Fruit fly (Drosophila melanogaster) whole organism, embryonic: ENCODE results near the gene CG6527.

Source experiments
- Atf6 ChIP-seq: fragments of 200-800 bp; sonication (Bioruptor generic); IDR thresholded peaks from 2 replicates; pipeline ENCODE4 v1.3.6; 2022; ENCODE audit warnings: missing biosample characterization, missing genetic modification characterization
- Bdp1 ChIP-seq: fragments of 200-800 bp; sonication (Bioruptor generic); optimal IDR thresholded peaks from 3 replicates; lab custom pipeline; 2016; ENCODE audit warnings: missing biosample characterization, missing genetic modification characterization
- CG11504 ChIP-seq: fragments of 200-800 bp; sonication (Bioruptor generic); optimal IDR thresholded peaks from 3 replicates; lab custom pipeline; 2019; ENCODE audit warnings: missing biosample characterization, mild to moderate bottlenecking, missing genetic modification characterization, moderate library complexity
- CG1233 ChIP-seq: fragments of 200-800 bp; sonication (Bioruptor generic); optimal IDR thresholded peaks from 4 replicates; lab custom pipeline; 2018; ENCODE audit warnings: missing biosample characterization, mild to moderate bottlenecking, missing genetic modification characterization
- CG13123 ChIP-seq: fragments of 200-800 bp; sonication (Bioruptor generic); optimal IDR thresholded peaks from 2 replicates; lab custom pipeline; 2016; ENCODE audit warnings: missing biosample characterization, missing genetic modification characterization
- CG13287 ChIP-seq: fragments of 200-800 bp; sonication (Bioruptor generic); IDR thresholded peaks from 2 replicates; pipeline ENCODE4 v1.3.6; 2022; ENCODE audit warnings: missing biosample characterization, missing genetic modification characterization; ENCODE audit not compliant: partially characterized antibody
- CG13424 ChIP-seq: fragments of 200-800 bp; sonication (Bioruptor generic); optimal IDR thresholded peaks from 2 replicates; lab custom pipeline; 2019; ENCODE audit warnings: missing biosample characterization, mild to moderate bottlenecking, missing genetic modification characterization, moderate library complexity
- CG13894 ChIP-seq: fragments of 200-800 bp; sonication (Bioruptor generic); optimal IDR thresholded peaks from 3 replicates; lab custom pipeline; 2018; ENCODE audit warnings: missing biosample characterization, mild to moderate bottlenecking, missing genetic modification characterization, moderate library complexity
- CG17568 ChIP-seq: fragments of 200-800 bp; sonication (Bioruptor generic); optimal IDR thresholded peaks from 2 replicates; lab custom pipeline; 2018; ENCODE audit warnings: missing biosample characterization, mild to moderate bottlenecking, missing genetic modification characterization, moderate library complexity
- CG17829 ChIP-seq: fragments of 200-800 bp; optimal IDR thresholded peaks from 2 replicates; lab custom pipeline; 2019; ENCODE audit warnings: missing biosample characterization, mild to moderate bottlenecking, missing genetic modification characterization, moderate library complexity
- CG32767 ChIP-seq: fragments of 200-800 bp; sonication (Bioruptor generic); IDR thresholded peaks from 2 replicates; pipeline ENCODE4 v1.3.6; 2022; ENCODE audit warnings: missing biosample characterization, missing genetic modification characterization
- CG4617 ChIP-seq: fragments of 200-800 bp; sonication (Bioruptor generic); optimal IDR thresholded peaks from 3 replicates; lab custom pipeline; 2016; ENCODE audit warnings: missing biosample characterization, missing genetic modification characterization, borderline replicate concordance
- CG4730 ChIP-seq: fragments of 200-800 bp; sonication (Bioruptor generic); IDR thresholded peaks from 2 replicates; pipeline ENCODE4 v1.3.6; 2022; ENCODE audit warnings: missing biosample characterization, missing genetic modification characterization
- CG7357 ChIP-seq: fragments of 200-800 bp; sonication (Bioruptor generic); IDR thresholded peaks from 3 replicates; pipeline ENCODE4 v1.3.6; 2022; ENCODE audit warnings: missing biosample characterization, missing genetic modification characterization
- CG7786 ChIP-seq: fragments of 200-800 bp; sonication (Bioruptor generic); optimal IDR thresholded peaks from 2 replicates; lab custom pipeline; 2016; ENCODE audit warnings: missing biosample characterization, missing genetic modification characterization
- CG7963 ChIP-seq: fragments of 200-800 bp; sonication (Bioruptor generic); IDR thresholded peaks from 3 replicates; pipeline ENCODE4 v1.3.6; 2022; ENCODE audit warnings: missing biosample characterization, missing genetic modification characterization; ENCODE audit not compliant: partially characterized antibody
- CG9609 ChIP-seq: fragments of 200-800 bp; sonication (Bioruptor generic); optimal IDR thresholded peaks from 3 replicates; lab custom pipeline; 2016; ENCODE audit warnings: missing biosample characterization, missing genetic modification characterization
- CHES-1-like ChIP-seq: fragments of 200-800 bp; sonication (Bioruptor generic); optimal IDR thresholded peaks from 2 replicates; lab custom pipeline; 2016; ENCODE audit warnings: missing biosample characterization, missing genetic modification characterization
- Doc2 ChIP-seq: fragments of 200-800 bp; sonication (Bioruptor generic); IDR thresholded peaks from 2 replicates; pipeline ENCODE4 v1.3.6; 2022; ENCODE audit warnings: missing biosample characterization, missing genetic modification characterization
- E2f2 ChIP-seq: fragments of 200-800 bp; sonication (Bioruptor generic); IDR thresholded peaks from 2 replicates; pipeline ENCODE4 v1.3.6; 2022; ENCODE audit warnings: missing biosample characterization, missing genetic modification characterization
- H2.0 ChIP-seq: fragments of 200-800 bp; sonication (Bioruptor generic); IDR thresholded peaks from 2 replicates; pipeline ENCODE4 v1.3.6; 2022; ENCODE audit warnings: missing biosample characterization, missing genetic modification characterization
- HLH4C ChIP-seq: fragments of 200-800 bp; sonication (Bioruptor generic); IDR thresholded peaks from 3 replicates; pipeline ENCODE4 v1.3.6; 2022; ENCODE audit warnings: missing biosample characterization, missing genetic modification characterization; ENCODE audit not compliant: partially characterized antibody
- Hey ChIP-seq: fragments of 200-800 bp; sonication (Bioruptor generic); optimal IDR thresholded peaks from 3 replicates; lab custom pipeline; 2018; ENCODE audit warnings: missing biosample characterization, mild to moderate bottlenecking, missing genetic modification characterization
- Hr39 ChIP-seq: fragments of >200 bp; optimal IDR thresholded peaks from 2 replicates; lab custom pipeline; 2017
- Hsf ChIP-seq: fragments of 200-800 bp; sonication (Bioruptor generic); optimal IDR thresholded peaks from 3 replicates; lab custom pipeline; 2016; ENCODE audit warnings: missing biosample characterization, missing genetic modification characterization
- Lpt ChIP-seq: fragments of >200 bp; optimal IDR thresholded peaks from 2 replicates; lab custom pipeline; 2018; ENCODE audit warnings: missing biosample characterization, missing genetic modification characterization
- Nf-YB ChIP-seq: fragments of 200-800 bp; sonication (Bioruptor generic); optimal IDR thresholded peaks from 3 replicates; lab custom pipeline; 2019; ENCODE audit warnings: missing biosample characterization, mild to moderate bottlenecking, missing genetic modification characterization, moderate library complexity
- Ravus ChIP-seq: fragments of 200-800 bp; sonication (Bioruptor generic); IDR thresholded peaks from 2 replicates; pipeline ENCODE4 v1.3.6; 2022; ENCODE audit warnings: missing biosample characterization, missing genetic modification characterization
- Vsx1 ChIP-seq: fragments of 200-800 bp; sonication (Bioruptor generic); optimal IDR thresholded peaks from 2 replicates; lab custom pipeline; 2017; ENCODE audit warnings: missing biosample characterization, mild to moderate bottlenecking, missing genetic modification characterization, missing genetic modification reagents
- bab2 ChIP-seq: fragments of 200-800 bp; sonication (Bioruptor generic); optimal IDR thresholded peaks from 2 replicates; lab custom pipeline; 2016; ENCODE audit warnings: missing biosample characterization, missing genetic modification characterization
- cad ChIP-seq: fragments of >200 bp; optimal IDR thresholded peaks from 2 replicates; lab custom pipeline; 2017; ENCODE audit warnings: missing biosample characterization, missing genetic modification characterization
- danr ChIP-seq: fragments of 200-800 bp; sonication (Bioruptor generic); IDR thresholded peaks from 2 replicates; pipeline ENCODE4 v1.3.6; 2022; ENCODE audit warnings: missing biosample characterization, missing genetic modification characterization
- dimm ChIP-seq: fragments of 200-800 bp; sonication (Bioruptor generic); IDR thresholded peaks from 2 replicates; pipeline ENCODE4 v1.3.6; 2022; ENCODE audit warnings: missing biosample characterization, missing genetic modification characterization
- fd102C ChIP-seq: fragments of 200-800 bp; sonication (Bioruptor generic); optimal IDR thresholded peaks from 2 replicates; lab custom pipeline; 2018; ENCODE audit warnings: missing biosample characterization, mild to moderate bottlenecking, missing genetic modification characterization, moderate library complexity
- hb ChIP-seq: fragments of 200-800 bp; sonication (Bioruptor generic); IDR thresholded peaks from 3 replicates; pipeline ENCODE4 v1.3.6; 2022; ENCODE audit warnings: missing biosample characterization, missing genetic modification characterization; ENCODE audit not compliant: partially characterized antibody
- hbn ChIP-seq: fragments of 200-800 bp; sonication (Bioruptor generic); IDR thresholded peaks from 2 replicates; pipeline ENCODE4 v1.3.6; 2022; ENCODE audit warnings: missing biosample characterization, missing genetic modification characterization; ENCODE audit not compliant: partially characterized antibody
- insv ChIP-seq, 2 experiments: fragments of 200-800 bp; sonication (Bioruptor generic); optimal IDR thresholded peaks; 3 replicates each; lab custom pipeline; 2016 to 2018; ENCODE audit warnings: missing biosample characterization in 2 of 2, missing genetic modification characterization in 2 of 2
- jigr1 ChIP-seq: fragments of 200-800 bp; sonication (Bioruptor generic); IDR thresholded peaks from 3 replicates; pipeline ENCODE4 v1.3.6; 2022; ENCODE audit warnings: missing biosample characterization, missing genetic modification characterization
- lab ChIP-seq: fragments of 200-800 bp; sonication (Bioruptor generic); optimal IDR thresholded peaks from 3 replicates; lab custom pipeline; 2017; ENCODE audit warnings: missing biosample characterization, missing genetic modification characterization, mild to moderate bottlenecking, moderate library complexity, missing genetic modification reagents
- lola ChIP-seq, 3 experiments: fragments of >200 bp in 2 of 3; fragments of 200-800 bp in 1 of 3; sonication (Bioruptor generic) in 1 of 3; optimal IDR thresholded peaks; 2 replicates each; lab custom pipeline; 2017 to 2019; ENCODE audit warnings: missing biosample characterization in 3 of 3, missing genetic modification characterization in 3 of 3, mild to moderate bottlenecking in 1 of 3, moderate library complexity in 1 of 3
- nmo ChIP-seq: fragments of 200-800 bp; sonication (Bioruptor generic); optimal IDR thresholded peaks from 2 replicates; lab custom pipeline; 2018; ENCODE audit warnings: missing biosample characterization, mild to moderate bottlenecking, missing genetic modification characterization, moderate library complexity
- nom ChIP-seq: fragments of 200-800 bp; sonication (Bioruptor generic); optimal IDR thresholded peaks from 2 replicates; lab custom pipeline; 2017; ENCODE audit warnings: missing biosample characterization, missing genetic modification characterization, mild to moderate bottlenecking, moderate library complexity, missing genetic modification reagents
- pfk ChIP-seq: fragments of 200-800 bp; sonication (Bioruptor generic); optimal IDR thresholded peaks from 2 replicates; lab custom pipeline; 2018; ENCODE audit warnings: missing biosample characterization, mild to moderate bottlenecking, missing genetic modification characterization, moderate library complexity
- pnt ChIP-seq: fragments of 200-800 bp; sonication (Bioruptor generic); optimal IDR thresholded peaks from 3 replicates; lab custom pipeline; 2016; ENCODE audit warnings: missing biosample characterization, missing genetic modification characterization
- psq ChIP-seq: fragments of 200-800 bp; sonication (Bioruptor generic); optimal IDR thresholded peaks from 2 replicates; lab custom pipeline; 2017; ENCODE audit warnings: missing biosample characterization, missing genetic modification characterization
- ro ChIP-seq: fragments of 200-800 bp; sonication (Bioruptor generic); IDR thresholded peaks from 2 replicates; pipeline ENCODE4 v1.3.6; 2022; ENCODE audit warnings: missing biosample characterization, missing genetic modification characterization
- schlank ChIP-seq: fragments of 200-800 bp; sonication (Bioruptor generic); optimal IDR thresholded peaks from 2 replicates; lab custom pipeline; 2018; ENCODE audit warnings: missing biosample characterization, mild to moderate bottlenecking, missing genetic modification characterization
- zen2 ChIP-seq: fragments of 200-800 bp; sonication (Bioruptor generic); IDR thresholded peaks from 3 replicates; pipeline ENCODE4 v1.3.6; 2022; ENCODE audit warnings: missing biosample characterization, missing genetic modification characterization; ENCODE audit not compliant: partially characterized antibody

CG6527 gene

dm6 chr3L:10515785-10516706 lies 42.8 kb downstream of the CG6527 start (continued):
- TF ChIP-seq CG17829 (tag; lab: Kevin White, UChicago): peak; percentile 40
- no peak for TF ChIP-seq CG7786 (GFP tag; lab: Kevin White, UChicago)
- no peak for TF ChIP-seq danr (GFP tag; lab: Robert Waterston, UW)
- no peak for TF ChIP-seq CG7357
- peak; percentile 40; the same call in 1 of the 2 replicates for TF ChIP-seq hbn (GFP tag; lab: Robert Waterston, UW)
- peak in 1 of 3 experiments; percentile 16 for TF ChIP-seq lola (GFP tag; optimal IDR thresholded peaks at IDR 0.05; lab: Kevin White, UChicago)
- peak; percentile 14 for TF ChIP-seq lab (GFP tag; lab: Kevin White, UChicago)
- TF ChIP-seq CG13894 (tag; lab: Kevin White, UChicago): peak; percentile 41
- TF ChIP-seq CG13424: no peak
- no peak for TF ChIP-seq jigr1 (GFP tag; lab: Robert Waterston, UW)
- no peak for TF ChIP-seq CG17568 (GFP tag; lab: Kevin White, UChicago)
- TF ChIP-seq H2.0 (GFP tag; lab: Robert Waterston, UW): no peak
- TF ChIP-seq psq: peak; percentile 100
- TF ChIP-seq CG9609: no peak
- no peak for TF ChIP-seq CG32767
- TF ChIP-seq CG1233 (GFP tag; lab: Kevin White, UChicago): no peak
- peak; percentile 42 for TF ChIP-seq pfk (GFP tag; lab: Kevin White, UChicago)
- TF ChIP-seq dimm (GFP tag; lab: Robert Waterston, UW): no peak
- TF ChIP-seq ro (GFP tag; lab: Robert Waterston, UW): no peak
- TF ChIP-seq CG7963 (GFP tag; lab: Robert Waterston, UW): 0 out of 3 replicates have a peak, but pooled peaks have one; percentile 42
- TF ChIP-seq hb (GFP tag; lab: Robert Waterston, UW): no peak
- TF ChIP-seq Atf6 (GFP tag; lab: Robert Waterston, UW): peak; percentile 41; the same call in 1 of the 2 replicates
- TF ChIP-seq Hr39 (lab: Kevin White, UChicago): no peak
- peak; percentile 6 for TF ChIP-seq CG11504
- TF ChIP-seq nmo (GFP tag; lab: Kevin White, UChicago): peak; percentile 39
- TF ChIP-seq Ravus (GFP tag; lab: Robert Waterston, UW): no peak
- TF ChIP-seq CG4617: no peak
- TF ChIP-seq nom (GFP tag; lab: Kevin White, UChicago): peak; percentile 8
- TF ChIP-seq Hsf (GFP tag; lab: Kevin White, UChicago): no peak
- TF ChIP-seq Lpt (GFP tag; lab: Kevin White, UChicago): no peak
- TF ChIP-seq CG13123 (GFP tag; lab: Kevin White, UChicago): no peak
- peak; percentile 76 for TF ChIP-seq CG13287 (GFP tag; lab: Robert Waterston, UW)
- no peak for TF ChIP-seq pnt
- no peak for TF ChIP-seq Bdp1 (GFP tag; lab: Kevin White, UChicago)
- TF ChIP-seq Doc2 (GFP tag; lab: Robert Waterston, UW): no peak
- no peak for TF ChIP-seq bab2 (GFP tag; lab: Kevin White, UChicago)
- TF ChIP-seq CG4730 (GFP tag; lab: Robert Waterston, UW): no peak
- TF ChIP-seq fd102C (GFP tag; lab: Kevin White, UChicago): peak; percentile 19
- no peak; the same call in 2 of the 3 replicates for TF ChIP-seq zen2 (GFP tag; lab: Robert Waterston, UW)
- TF ChIP-seq Nf-YB (GFP tag; lab: Kevin White, UChicago): peak; percentile 47
- TF ChIP-seq Hey (tag; lab: Kevin White, UChicago): no peak
- no peak for TF ChIP-seq cad
- TF ChIP-seq insv (GFP tag; optimal IDR thresholded peaks at IDR 0.05; lab: Kevin White, UChicago): peak in 1 of 2 experiments; percentile 90
- peak; percentile 27; the same call in 2 of the 3 replicates for TF ChIP-seq HLH4C
- peak; percentile 11 for TF ChIP-seq Vsx1 (GFP tag; lab: Kevin White, UChicago)
- no peak for TF ChIP-seq schlank (tag; lab: Kevin White, UChicago)
- peak; percentile 12 for TF ChIP-seq CHES-1-like (GFP tag; lab: Kevin White, UChicago)
- TF ChIP-seq E2f2 (GFP tag; lab: Robert Waterston, UW): peak; percentile 75
